Worm (Caenorhabditis elegans): ENCODE data around the gene F35H8.12.

Gene F35H8.12

ce11 chrII:9521570-9521969 lies 30.1 kb upstream of the F35H8.12 start, which contains the start of gene sra-1:
Gene sra-1, minus strand, starts transcription at chrII:9521670.
- no peak for TF ChIP-seq ceh-9 (tag; optimal IDR thresholded peaks at IDR 0.05)
- no peak for TF ChIP-seq eor-1 (tag; optimal IDR thresholded peaks at IDR 0.05)
- TF ChIP-seq nhr-43 (tag; optimal IDR thresholded peaks at IDR 0.05; ENCODE audit: poor library complexity, severe bottlenecking): no peak
- no peak for TF ChIP-seq zag-1 (tag; optimal IDR thresholded peaks at IDR 0.05)
- no peak for TF ChIP-seq snpc-4 (tag; optimal IDR thresholded peaks at IDR 0.05)
- TF ChIP-seq elt-1 (tag; optimal IDR thresholded peaks at IDR 0.05): no peak
- no peak for TF ChIP-seq fos-1 (tag; optimal IDR thresholded peaks at IDR 0.05)
- no peak for TF ChIP-seq jun-1 (tag; optimal IDR thresholded peaks at IDR 0.05)
- no peak for TF ChIP-seq nhr-67 (tag; optimal IDR thresholded peaks at IDR 0.05)
- no peak for TF ChIP-seq ZK546.5 (tag; optimal IDR thresholded peaks at IDR 0.05)
- TF ChIP-seq nhr-11 (tag; optimal IDR thresholded peaks at IDR 0.05): no peak
- no peak for TF ChIP-seq nhr-23 (tag; optimal IDR thresholded peaks at IDR 0.05)
- TF ChIP-seq ztf-11 (tag; optimal IDR thresholded peaks at IDR 0.05): no peak
- TF ChIP-seq elt-3 (tag; optimal IDR thresholded peaks at IDR 0.05): no peak
- no peak for TF ChIP-seq lsy-12 (tag; optimal IDR thresholded peaks at IDR 0.05)
- TF ChIP-seq egl-5 (tag; optimal IDR thresholded peaks at IDR 0.05): no peak

- no peak for TF ChIP-seq nhr-11 (tag; optimal IDR thresholded peaks at IDR 0.05)
- TF ChIP-seq nhr-77 (tag; optimal IDR thresholded peaks at IDR 0.05): no peak
- TF ChIP-seq ceh-9 (tag; optimal IDR thresholded peaks at IDR 0.05): no peak
- TF ChIP-seq zag-1 (tag; optimal IDR thresholded peaks at IDR 0.05): no peak
- TF ChIP-seq fkh-10 (GFP tag; optimal IDR thresholded peaks at IDR 0.05): no peak
- no peak for TF ChIP-seq ztf-4 (tag; optimal IDR thresholded peaks at IDR 0.05)
- no peak for TF ChIP-seq mml-1 (tag; optimal IDR thresholded peaks at IDR 0.05)
- TF ChIP-seq ama-1 (optimal IDR thresholded peaks at IDR 0.05): no peak
These were observed 28.6 kb upstream of the F35H8.12 start, which contains the start of gene AH6.17 for ce11 chrII:9522986-9523385. Gene AH6.17, plus strand, starts transcription at chrII:9523170.

ce11 chrII:9523539-9524224 lies 28.0 kb upstream of the F35H8.12 start, which contains the start of gene mex-6:
Gene mex-6, plus strand, starts transcription at chrII:9524174.
- TF ChIP-seq R02D3.7 (tag; optimal IDR thresholded peaks at IDR 0.05) (no peak), elt-1 (tag; optimal IDR thresholded peaks at IDR 0.05) (no peak), nhr-76 (tag; optimal IDR thresholded peaks at IDR 0.05) (no peak), fkh-2 (tag; optimal IDR thresholded peaks at IDR 0.05) (no peak), nhr-23 (tag; optimal IDR thresholded peaks at IDR 0.05) (no peak)

- no peak for TF ChIP-seq lin-39 (tag; optimal IDR thresholded peaks at IDR 0.05)
- no peak for TF ChIP-seq eor-1 (tag; optimal IDR thresholded peaks at IDR 0.05)
- TF ChIP-seq nhr-12 (tag; optimal IDR thresholded peaks at IDR 0.05): no peak
- no peak for TF ChIP-seq nhr-23 (tag; optimal IDR thresholded peaks at IDR 0.05)
- TF ChIP-seq zag-1 (tag; optimal IDR thresholded peaks at IDR 0.05): no peak
- TF ChIP-seq fos-1 (tag; optimal IDR thresholded peaks at IDR 0.05): no peak
- no peak for TF ChIP-seq ztf-11 (tag; optimal IDR thresholded peaks at IDR 0.05)
- no peak for TF ChIP-seq nhr-28 (tag; optimal IDR thresholded peaks at IDR 0.05)
- TF ChIP-seq egl-27 (tag; optimal IDR thresholded peaks at IDR 0.05): no peak
- no peak for TF ChIP-seq nhr-67 (tag; optimal IDR thresholded peaks at IDR 0.05)
- no peak for TF ChIP-seq ZK546.5 (tag; optimal IDR thresholded peaks at IDR 0.05)
These were observed 23.2 kb upstream of the F35H8.12 start, which contains the start of gene sra-2 for ce11 chrII:9528480-9528879. Gene sra-2, plus strand, starts transcription at chrII:9528780.

ce11 chrII:9532011-9532410 lies 19.6 kb upstream of the F35H8.12 start, which contains the start of gene sra-9:
Gene sra-9, plus strand, starts transcription at chrII:9532311.
- TF ChIP-seq unc-39 (tag; optimal IDR thresholded peaks at IDR 0.05) (no peak), pha-4 (tag; optimal IDR thresholded peaks at IDR 0.05) (no peak), elt-2 (tag; optimal IDR thresholded peaks at IDR 0.05) (no peak), nhr-76 (tag; optimal IDR thresholded peaks at IDR 0.05) (no peak), zag-1 (tag; optimal IDR thresholded peaks at IDR 0.05) (no peak), R02D3.7 (tag; optimal IDR thresholded peaks at IDR 0.05) (no peak), nhr-12 (tag; optimal IDR thresholded peaks at IDR 0.05) (no peak), nhr-43 (tag; optimal IDR thresholded peaks at IDR 0.05; ENCODE audit: poor library complexity, severe bottlenecking) (no peak), ceh-28 (tag; optimal IDR thresholded peaks at IDR 0.05) (no peak), fkh-10 (GFP tag; optimal IDR thresholded peaks at IDR 0.05) (no peak), fkh-2 (tag; optimal IDR thresholded peaks at IDR 0.05) (no peak), nhr-237 (tag; optimal IDR thresholded peaks at IDR 0.05) (no peak), mml-1 (tag; optimal IDR thresholded peaks at IDR 0.05) (no peak), egl-27 (tag; optimal IDR thresholded peaks at IDR 0.05) (no peak), ama-1 (optimal IDR thresholded peaks at IDR 0.05) (no peak), sea-2 (GFP tag; optimal IDR thresholded peaks at IDR 0.05) (no peak), jun-1 (tag; optimal IDR thresholded peaks at IDR 0.05) (no peak)
